Worm (Caenorhabditis elegans) whole organism, mixed stage, embryonic: ENCODE results near the gene rme-2.
"Not testable (repeated sequence)": the region's sequence is repeated elsewhere in the genome, so short reads cannot be mapped to it uniquely, and the experiment has no call there.

ENCODE experiments used
- M03D4.4 ChIP-seq: sonication (generic microtip); optimal IDR thresholded peaks from 2 replicates; lab custom pipeline; 2017; ENCODE audit warnings: mild to moderate bottlenecking, missing genetic modification characterization, missing compliant biosample characterization
- bed-3 ChIP-seq: fragments of 200-800 bp; sonication (Bioruptor generic); optimal IDR thresholded peaks from 3 replicates; lab custom pipeline; 2018; ENCODE audit warnings: mild to moderate bottlenecking, missing genetic modification characterization, moderate library complexity, missing compliant biosample characterization
- blmp-1 ChIP-seq: fragments of 150-350 bp; optimal IDR thresholded peaks from 2 replicates; lab custom pipeline; 2014; ENCODE audit warnings: missing biosample characterization, missing genetic modification characterization
- ceh-39 ChIP-seq: fragments of 150-350 bp; optimal IDR thresholded peaks from 2 replicates; lab custom pipeline; 2014; ENCODE audit warnings: missing biosample characterization, missing genetic modification characterization
- ceh-43 ChIP-seq: fragments of 200-800 bp; sonication (Bioruptor generic); optimal IDR thresholded peaks from 2 replicates; lab custom pipeline; 2018; ENCODE audit warnings: mild to moderate bottlenecking, missing genetic modification characterization, moderate library complexity, missing compliant biosample characterization
- ceh-83 ChIP-seq: fragments of 200-800 bp; sonication (Bioruptor generic); optimal IDR thresholded peaks from 2 replicates; lab custom pipeline; 2018; ENCODE audit warnings: mild to moderate bottlenecking, missing genetic modification characterization, missing compliant biosample characterization
- ces-1 ChIP-seq: fragments of 150-350 bp; optimal IDR thresholded peaks from 2 replicates; lab custom pipeline; 2014; ENCODE audit warnings: missing biosample characterization, missing genetic modification reagents, missing genetic modification characterization
- cnd-1 ChIP-seq: fragments of 200-800 bp; sonication (Bioruptor generic); optimal IDR thresholded peaks from 2 replicates; lab custom pipeline; 2018; ENCODE audit warnings: mild to moderate bottlenecking, missing genetic modification characterization, missing compliant biosample characterization
- drap-1 ChIP-seq: fragments of 200-800 bp; sonication (Bioruptor generic); optimal IDR thresholded peaks from 3 replicates; lab custom pipeline; 2018; ENCODE audit warnings: mild to moderate bottlenecking, missing genetic modification characterization, missing compliant biosample characterization
- elt-1 ChIP-seq: sonication (generic microtip); optimal IDR thresholded peaks from 2 replicates; lab custom pipeline; 2017; ENCODE audit warnings: missing genetic modification characterization, mild to moderate bottlenecking, missing compliant biosample characterization, antibody characterized with exemption, moderate library complexity, borderline replicate concordance; ENCODE audit not compliant: insufficient read depth
- elt-3 ChIP-seq: fragments of 150-350 bp; optimal IDR thresholded peaks from 2 replicates; lab custom pipeline; 2014; ENCODE audit warnings: missing biosample characterization, missing genetic modification characterization
- ham-2 ChIP-seq: fragments of 200-800 bp; sonication (Bioruptor generic); optimal IDR thresholded peaks from 2 replicates; lab custom pipeline; 2018; ENCODE audit warnings: mild to moderate bottlenecking, missing genetic modification characterization, missing compliant biosample characterization
- hlh-1 ChIP-seq: fragments of 150-350 bp; optimal IDR thresholded peaks from 2 replicates; lab custom pipeline; 2014; ENCODE audit warnings: missing biosample characterization, missing genetic modification reagents, missing genetic modification characterization
- lin-13 ChIP-seq: fragments of 150-350 bp; optimal IDR thresholded peaks from 2 replicates; lab custom pipeline; 2014; ENCODE audit warnings: missing biosample characterization, missing genetic modification characterization
- lin-32 ChIP-seq: fragments of 200-800 bp; sonication (Bioruptor generic); optimal IDR thresholded peaks from 2 replicates; lab custom pipeline; 2018; ENCODE audit warnings: mild to moderate bottlenecking, missing genetic modification characterization, missing compliant biosample characterization
- mab-5 ChIP-seq: fragments of 150-350 bp; optimal IDR thresholded peaks from 2 replicates; lab custom pipeline; 2014; ENCODE audit warnings: missing biosample characterization, missing genetic modification characterization
- mep-1 ChIP-seq: fragments of 150-350 bp; optimal IDR thresholded peaks from 2 replicates; lab custom pipeline; 2017; ENCODE audit warnings: missing biosample characterization, missing genetic modification reagents, missing genetic modification characterization, inconsistent platforms
- mls-2 ChIP-seq: sonication (generic microtip); optimal IDR thresholded peaks from 2 replicates; lab custom pipeline; 2016; ENCODE audit warnings: mild to moderate bottlenecking, missing genetic modification characterization, moderate library complexity, missing compliant biosample characterization
- nhr-12 ChIP-seq: fragments of 150-350 bp; optimal IDR thresholded peaks from 2 replicates; lab custom pipeline; 2014; ENCODE audit warnings: missing biosample characterization, missing genetic modification characterization
- nhr-237 ChIP-seq: fragments of 150-350 bp; optimal IDR thresholded peaks from 2 replicates; lab custom pipeline; 2014; ENCODE audit warnings: missing biosample characterization, missing genetic modification characterization
- nhr-28 ChIP-seq: fragments of 150-350 bp; optimal IDR thresholded peaks from 2 replicates; lab custom pipeline; 2014; ENCODE audit warnings: missing biosample characterization, missing genetic modification characterization
- nhr-76 ChIP-seq: sonication (generic microtip); optimal IDR thresholded peaks from 2 replicates; lab custom pipeline; 2017; ENCODE audit warnings: missing biosample characterization, missing genetic modification characterization
- pha-4 ChIP-seq: fragments of 150-350 bp; optimal IDR thresholded peaks from 2 replicates; lab custom pipeline; 2018; ENCODE audit warnings: missing biosample characterization, missing genetic modification reagents, missing genetic modification characterization
- sem-2 ChIP-seq: fragments of 200-800 bp; sonication (Bioruptor generic); optimal IDR thresholded peaks from 2 replicates; lab custom pipeline; 2018; ENCODE audit warnings: mild to moderate bottlenecking, missing genetic modification characterization, missing compliant biosample characterization
- snpc-4 ChIP-seq: fragments of 150-350 bp; optimal IDR thresholded peaks from 2 replicates; lab custom pipeline; 2014; ENCODE audit warnings: missing biosample characterization, missing genetic modification characterization
- sptf-1 ChIP-seq: sonication (generic microtip); optimal IDR thresholded peaks from 2 replicates; lab custom pipeline; 2017; ENCODE audit warnings: mild to moderate bottlenecking, missing genetic modification characterization, moderate library complexity, missing compliant biosample characterization
- unc-120 ChIP-seq: sonication (generic microtip); optimal IDR thresholded peaks from 2 replicates; lab custom pipeline; 2017; ENCODE audit warnings: missing genetic modification characterization, missing compliant biosample characterization; ENCODE audit not compliant: poor library complexity, severe bottlenecking
- unc-62 ChIP-seq: fragments of 150-350 bp; optimal IDR thresholded peaks from 2 replicates; lab custom pipeline; 2014; ENCODE audit warnings: missing biosample characterization, missing genetic modification reagents, missing genetic modification characterization
- ztf-11 ChIP-seq: fragments of 150-350 bp; optimal IDR thresholded peaks from 2 replicates; lab custom pipeline; 2014; ENCODE audit warnings: missing biosample characterization, missing genetic modification characterization

rme-2 gene

DNA sequence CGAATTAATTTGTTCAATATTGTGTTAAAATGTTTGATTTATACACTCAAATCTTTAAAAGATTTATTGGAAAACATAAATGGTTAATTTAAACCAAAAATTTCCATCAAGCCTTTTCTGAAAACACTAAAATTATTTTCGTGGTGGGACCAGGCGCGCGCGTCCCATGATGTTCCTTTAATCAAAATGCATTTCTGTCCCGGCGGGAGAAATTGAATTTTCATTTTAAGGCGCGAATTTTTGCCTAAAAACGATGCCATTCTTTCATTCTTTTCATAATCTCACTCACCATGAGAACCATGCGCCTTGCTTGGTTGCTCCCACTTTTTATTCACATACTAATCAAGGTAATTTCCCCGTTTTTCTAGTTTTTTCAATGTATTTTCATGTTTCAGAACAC lies at the start of gene rme-2:
Gene rme-2, plus strand, starts transcription at position 288 of the 400 bp plus-strand sequence.
- TF ChIP-seq blmp-1 (tag; lab: Kevin White, UChicago) (no peak), unc-62 (no peak), ham-2 (GFP tag; lab: Kevin White, UChicago) (no peak), ceh-83 (GFP tag; lab: Kevin White, UChicago) (no peak), nhr-28 (no peak), snpc-4 (tag; lab: Kevin White, UChicago) (no peak), ztf-11 (tag; lab: Kevin White, UChicago) (no peak)

DNA sequence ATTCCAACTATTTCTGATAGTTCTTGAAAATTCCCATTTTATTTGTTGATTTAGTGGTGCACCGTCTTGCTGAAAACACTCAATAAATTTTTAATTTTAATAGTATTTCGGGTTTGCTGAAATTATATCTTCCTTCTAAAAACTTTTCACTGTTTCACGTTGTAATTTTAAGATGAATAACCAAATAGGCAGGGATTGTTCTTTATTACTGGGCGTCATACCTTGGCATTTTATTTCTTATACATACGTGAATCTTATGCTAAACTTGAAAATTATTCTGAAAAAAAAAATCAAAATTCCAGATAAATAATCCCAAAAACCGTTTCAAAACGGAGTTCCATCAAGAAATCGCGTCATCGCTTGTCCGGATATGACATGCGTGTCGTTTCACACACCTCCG lies 31.1 kb upstream of the rme-2 start, which contains the start of gene mgl-3:
Gene mgl-3, plus strand, starts transcription at position 301 of the 400 bp plus-strand sequence.
- TF ChIP-seq lin-13 (tag; lab: Kevin White, UChicago), result no peak
- no peak for TF ChIP-seq ceh-39 (tag; lab: Kevin White, UChicago)
- TF ChIP-seq ces-1 (GFP tag; lab: Kevin White, UChicago), result no peak
- no peak for TF ChIP-seq ham-2 (GFP tag; lab: Kevin White, UChicago)
- no peak for TF ChIP-seq elt-1 (tag; lab: Kevin White, UChicago)
- TF ChIP-seq blmp-1 (tag; lab: Kevin White, UChicago), result no peak
- TF ChIP-seq mab-5 (tag; lab: Kevin White, UChicago), result no peak

ce11 chrIV:5452667-5453066 lies 17.2 kb upstream of the rme-2 start, which contains the start of gene Y4C6A.4:
Gene Y4C6A.4 (plus strand): TSS chrIV:5452967.
- TF ChIP-seq lin-13 (tag; lab: Kevin White, UChicago) (no peak), bed-3 (GFP tag; lab: Kevin White, UChicago) (no peak), nhr-28 (no peak), sem-2 (GFP tag; lab: Kevin White, UChicago) (no peak)

DNA sequence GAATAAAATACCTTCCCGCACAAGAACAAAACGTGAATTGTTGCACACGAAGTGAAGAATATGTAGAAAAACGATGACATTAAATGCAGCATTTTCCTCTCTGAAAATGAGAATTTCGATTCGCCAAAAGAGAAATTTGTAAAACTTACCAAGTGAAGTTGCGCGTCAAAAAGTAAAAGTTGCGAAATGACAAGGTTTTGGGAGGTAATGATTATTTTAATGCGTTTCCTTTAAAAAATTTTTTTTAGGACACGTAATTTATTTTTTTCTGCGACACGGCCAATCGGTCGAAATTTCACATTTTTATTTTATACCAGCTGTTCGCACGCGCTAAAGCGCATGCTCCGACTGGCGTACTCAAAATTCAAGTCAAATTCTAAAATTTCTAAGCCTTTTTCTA lies 13.8 kb upstream of the rme-2 start, which contains the start of gene Y4C6A.3:
Gene Y4C6A.3, minus strand, starts transcription at position 101 of the 400 bp plus-strand sequence.
- TF ChIP-seq sem-2 (GFP tag; lab: Kevin White, UChicago); mls-2 (tag; lab: Kevin White, UChicago); ceh-39 (tag; lab: Kevin White, UChicago): not testable (repeated sequence)
- TF ChIP-seq, all 35 proteins: peak for 0; not testable (repeated sequence) for 35

DNA sequence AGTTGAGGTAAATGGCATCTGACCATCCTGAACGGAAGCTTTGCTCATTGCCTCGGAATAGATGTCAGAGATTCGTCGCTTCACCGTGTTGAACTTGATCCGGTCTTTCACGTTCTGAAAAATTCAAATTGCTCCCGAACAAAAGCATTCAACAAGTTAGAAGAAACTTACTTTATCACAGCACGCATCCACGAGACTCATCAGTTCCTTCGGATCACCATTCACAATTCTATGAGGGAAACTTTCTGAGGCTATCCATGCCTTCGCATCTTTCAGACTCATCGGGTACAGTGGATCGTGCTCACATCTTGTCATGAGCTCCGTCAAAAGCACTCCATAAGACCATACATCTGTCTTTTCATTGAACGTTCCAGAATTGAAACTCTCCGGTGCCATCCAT lies 7.0 kb upstream of the rme-2 start:
- no peak for TF ChIP-seq nhr-76 (tag; lab: Kevin White, UChicago)
- no peak for TF ChIP-seq ztf-11 (tag; lab: Kevin White, UChicago)
- no peak for TF ChIP-seq cnd-1
- no peak for TF ChIP-seq ceh-83 (GFP tag; lab: Kevin White, UChicago)
- no peak for TF ChIP-seq M03D4.4
- no peak for TF ChIP-seq blmp-1 (tag; lab: Kevin White, UChicago)
- TF ChIP-seq nhr-28, result no peak
- no peak for TF ChIP-seq nhr-237 (tag; lab: Kevin White, UChicago)
- no peak for TF ChIP-seq pha-4
- TF ChIP-seq elt-3 (tag; lab: Kevin White, UChicago), result no peak
- no peak for TF ChIP-seq nhr-12 (tag; lab: Kevin White, UChicago)
- TF ChIP-seq bed-3 (GFP tag; lab: Kevin White, UChicago), result no peak
- TF ChIP-seq sptf-1 (tag; lab: Kevin White, UChicago), result no peak
- no peak for TF ChIP-seq mep-1 (tag; lab: Kevin White, UChicago)
- TF ChIP-seq sem-2 (GFP tag; lab: Kevin White, UChicago), result no peak
- no peak for TF ChIP-seq lin-32

- not testable (repeated sequence) for TF ChIP-seq hlh-1 (tag; lab: Kevin White, UChicago); unc-120; unc-62
Measured at ce11 chrIV:5464403-5464802, 5.4 kb upstream of the rme-2 start, which contains the start of gene Y52D5A.2. Gene Y52D5A.2 (minus strand): TSS chrIV:5464503.

ce11 chrIV:5473098-5473497 lies 3.3 kb downstream of the rme-2 start:
- TF ChIP-seq drap-1 (GFP tag; lab: Kevin White, UChicago) (no peak), ztf-11 (tag; lab: Kevin White, UChicago) (no peak), lin-13 (tag; lab: Kevin White, UChicago) (no peak), ceh-43 (GFP tag; lab: Kevin White, UChicago) (no peak)
